Fruit fly (Drosophila melanogaster): ENCODE results near the gene comt.

Gene comt

DNA sequence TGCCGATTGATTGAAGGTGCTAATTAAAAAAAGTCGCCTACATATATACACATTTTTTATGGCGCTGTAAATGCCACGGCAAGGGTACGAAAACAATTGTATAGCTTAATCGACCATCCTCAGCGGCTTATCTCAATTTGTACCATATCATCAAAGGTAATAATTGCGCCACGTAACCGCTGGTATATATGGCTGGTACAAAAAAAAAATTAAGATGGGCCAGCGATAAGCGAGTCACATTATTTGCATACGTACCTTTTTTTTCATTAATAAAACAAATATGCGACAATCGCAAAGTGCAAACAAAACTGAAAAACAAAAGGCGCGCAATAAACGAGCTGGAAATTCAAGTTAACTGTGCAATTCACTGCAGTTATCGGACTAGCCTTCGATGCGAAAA lies 4.4 kb upstream of the comt start (continued):
- TF ChIP-seq lab (GFP tag; optimal IDR thresholded peaks at IDR 0.05) (peak; percentile 9), CG3847 (GFP tag; IDR thresholded peaks at IDR 0.05) (no peak), grn (GFP tag; optimal IDR thresholded peaks at IDR 0.05) (peak; percentile 20), exex (tag; optimal IDR thresholded peaks at IDR 0.05) (peak; percentile 81), Hand (GFP tag; optimal IDR thresholded peaks at IDR 0.05) (no peak), CG10462 (GFP tag; optimal IDR thresholded peaks at IDR 0.05) (peak; percentile 3), mirr (GFP tag; optimal IDR thresholded peaks at IDR 0.05) (peak; percentile 8), lbe (GFP tag; optimal IDR thresholded peaks at IDR 0.05) (peak; percentile 51), Vsx1 (GFP tag; optimal IDR thresholded peaks at IDR 0.05) (peak; percentile 39), CG4328 (GFP tag; optimal IDR thresholded peaks at IDR 0.05) (no peak), peb (GFP tag; IDR thresholded peaks at IDR 0.05) (no peak)

DNA sequence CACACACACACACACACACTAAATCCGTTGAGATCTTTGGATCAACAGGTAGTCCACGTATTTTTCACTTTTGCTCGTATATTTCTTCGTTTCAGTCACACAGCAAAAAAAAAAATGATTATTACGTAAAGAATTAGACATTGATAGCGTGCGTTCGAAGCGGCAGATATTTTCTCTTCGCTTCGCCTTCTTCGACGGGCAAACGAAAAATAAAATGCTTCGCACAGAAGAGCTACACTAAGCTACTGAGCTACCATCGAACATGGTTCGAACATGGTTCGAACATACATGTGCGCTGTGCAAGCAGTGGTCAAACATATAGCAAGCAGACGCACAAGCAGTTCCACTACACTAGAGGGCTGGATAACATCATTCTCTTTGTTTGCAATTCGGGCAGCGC lies 1.9 kb upstream of the comt start:
- TF ChIP-seq CG11456 (GFP tag; IDR thresholded peaks at IDR 0.05) (no peak), run (tag; optimal IDR thresholded peaks at IDR 0.05) (no peak), CG7556 (GFP tag; optimal IDR thresholded peaks at IDR 0.05) (no peak), aop (GFP tag; IDR thresholded peaks at IDR 0.05) (no peak), CG3995 (GFP tag; optimal IDR thresholded peaks at IDR 0.05) (no peak), Antp (GFP tag; optimal IDR thresholded peaks at IDR 0.05) (no peak), Hr39 (optimal IDR thresholded peaks at IDR 0.05) (no peak), Aef1 (GFP tag; IDR thresholded peaks at IDR 0.05) (no peak), Bgb (GFP tag; IDR thresholded peaks at IDR 0.05; ENCODE audit: partially characterized antibody) (peak; percentile 53), CG12236 (GFP tag; optimal IDR thresholded peaks at IDR 0.05) (no peak), Awh (GFP tag; IDR thresholded peaks at IDR 0.05) (no peak), dan (GFP tag; IDR thresholded peaks at IDR 0.05) (no peak), onecut (GFP tag; IDR thresholded peaks at IDR 0.05) (0 out of 2 replicates have a peak, but pooled peaks have one; percentile 14), B-H2 (GFP tag; optimal IDR thresholded peaks at IDR 0.05) (peak; percentile 46), mirr (GFP tag; optimal IDR thresholded peaks at IDR 0.05) (peak; percentile 53), pita (GFP tag; optimal IDR thresholded peaks at IDR 0.05) (no peak), tna (GFP tag; IDR thresholded peaks at IDR 0.05; ENCODE audit: partially characterized antibody) (peak; percentile 18; the same call in 1 of the 2 replicates), CHES-1-like (GFP tag; optimal IDR thresholded peaks at IDR 0.05) (no peak), TFAM (GFP tag; optimal IDR thresholded peaks at IDR 0.05) (no peak), sens (GFP tag) (peak; percentile 83), CG12071 (GFP tag; optimal IDR thresholded peaks at IDR 0.05) (peak; percentile 37), sug (tag; optimal IDR thresholded peaks at IDR 0.05) (peak; percentile 33), her (GFP tag; optimal IDR thresholded peaks at IDR 0.05) (peak; percentile 36), CG7745 (tag; optimal IDR thresholded peaks at IDR 0.05) (no peak), CG1602 (GFP tag; optimal IDR thresholded peaks at IDR 0.05) (no peak), repo (GFP tag; optimal IDR thresholded peaks at IDR 0.05) (no peak), crol (GFP tag; IDR thresholded peaks at IDR 0.05) (0 out of 2 replicates have a peak, but pooled peaks have one; percentile 10), CG17802 (tag; optimal IDR thresholded peaks at IDR 0.05) (no peak), sqz (GFP tag; optimal IDR thresholded peaks at IDR 0.05) (peak; percentile 91), CG15479 (GFP tag; optimal IDR thresholded peaks at IDR 0.05) (no peak), sr (GFP tag; IDR thresholded peaks at IDR 0.05) (no peak), CG10979 (tag; optimal IDR thresholded peaks at IDR 0.05) (peak; percentile 11), sna (GFP tag; IDR thresholded peaks at IDR 0.05; ENCODE audit: partially characterized antibody) (no peak), CG17612 (GFP tag; IDR thresholded peaks at IDR 0.05) (no peak), CG4404 (GFP tag; IDR thresholded peaks at IDR 0.05) (no peak), br (optimal IDR thresholded peaks at IDR 0.05) (no peak), sc (optimal IDR thresholded peaks at IDR 0.05) (no peak), sc (GFP tag; optimal IDR thresholded peaks at IDR 0.05) (no peak), GATAe (GFP tag; conservative IDR thresholded peaks at IDR 0.05) (no peak), pfk (GFP tag; optimal IDR thresholded peaks at IDR 0.05) (no peak), Drgx (GFP tag; IDR thresholded peaks at IDR 0.05) (no peak; the same call in 1 of the 2 replicates), HLH54F (GFP tag; optimal IDR thresholded peaks at IDR 0.05) (no peak)
